Fruit fly (Drosophila melanogaster): Measurements from ENCODE around the gene CG14742.

DNA sequence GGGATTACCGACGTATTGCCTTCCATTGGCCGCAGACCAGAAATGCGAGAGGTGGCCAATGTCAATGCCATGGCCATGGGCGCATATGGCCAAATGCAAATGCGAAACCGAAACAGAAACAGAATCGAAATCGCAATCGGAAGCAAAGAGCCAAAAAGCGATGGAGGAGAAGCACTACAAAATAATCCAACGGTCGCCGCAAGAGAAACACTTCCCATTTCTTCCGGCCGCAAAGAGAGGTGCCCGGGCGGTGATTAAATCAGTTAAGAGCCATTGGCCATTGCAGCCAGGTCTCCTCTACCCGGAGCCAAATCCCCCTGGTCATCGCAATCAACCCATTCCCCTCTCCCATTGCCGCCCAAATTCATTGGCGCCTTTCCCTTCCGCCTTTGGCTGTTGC lies at the start of gene CG14742:
- TF ChIP-seq psq (optimal IDR thresholded peaks at IDR 0.05) (no peak), ttk (optimal IDR thresholded peaks at IDR 0.05) (no peak), h (optimal IDR thresholded peaks at IDR 0.05) (no peak), Sin3A (optimal IDR thresholded peaks at IDR 0.05) (no peak)
